Worm (Caenorhabditis elegans) whole organism, young adult: ENCODE measurements around the gene fbxb-71.

Experiments
- B0261.1 ChIP-seq: sonication (generic microtip); optimal IDR thresholded peaks from 2 replicates; lab custom pipeline; 2016; ENCODE audit warnings: mild to moderate bottlenecking, missing genetic modification characterization, moderate library complexity, missing compliant biosample characterization
- B0336.3 ChIP-seq: fragments of 200-800 bp; sonication (Bioruptor generic); IDR thresholded peaks from 2 replicates; pipeline ENCODE4 v1.3.6; 2022; ENCODE audit warnings: missing genetic modification characterization, missing compliant biosample characterization
- C06A6.2 ChIP-seq: fragments of 200-800 bp; sonication (Bioruptor generic); conservative IDR thresholded peaks from 2 replicates; pipeline ENCODE4 v1.3.6; 2022; ENCODE audit warnings: missing genetic modification characterization, missing compliant biosample characterization
- F52B5.7 ChIP-seq: sonication (generic microtip); optimal IDR thresholded peaks from 2 replicates; lab custom pipeline; 2016; ENCODE audit warnings: mild to moderate bottlenecking, missing genetic modification characterization, missing compliant biosample characterization
- K12H6.12 ChIP-seq: fragments of 200-800 bp; sonication (Bioruptor generic); optimal IDR thresholded peaks from 2 replicates; lab custom pipeline; 2018; ENCODE audit warnings: mild to moderate bottlenecking, missing genetic modification characterization, missing compliant biosample characterization
- T07F8.4 ChIP-seq: sonication (generic microtip); optimal IDR thresholded peaks from 2 replicates; lab custom pipeline; 2016; ENCODE audit warnings: mild to moderate bottlenecking, missing genetic modification characterization, moderate library complexity, missing compliant biosample characterization
- Y67H2A.10 ChIP-seq: fragments of 200-800 bp; sonication (Bioruptor generic); conservative IDR thresholded peaks from 2 replicates; pipeline ENCODE4 v1.3.6; 2022; ENCODE audit warnings: missing genetic modification reagents, missing genetic modification characterization, missing compliant biosample characterization
- ama-1 ChIP-seq, 3 experiments: fragments of 150-350 bp in 1 of 3; sonication (generic microtip) in 2 of 3; optimal IDR thresholded peaks; 2 replicates each; lab custom pipeline; 2014 to 2018; ENCODE audit warnings: missing biosample characterization in 2 of 3, missing genetic modification characterization in 2 of 3, missing genetic modification reagents in 2 of 3
- aptf-2 ChIP-seq: fragments of 200-800 bp; sonication (Bioruptor generic); conservative IDR thresholded peaks from 2 replicates; pipeline ENCODE4 v1.3.6; 2022; ENCODE audit warnings: missing genetic modification reagents, missing genetic modification characterization, missing compliant biosample characterization
- athp-1 ChIP-seq: sonication (generic microtip); optimal IDR thresholded peaks from 2 replicates; lab custom pipeline; 2017; ENCODE audit warnings: mild to moderate bottlenecking, missing genetic modification characterization, missing compliant biosample characterization
- attf-6 ChIP-seq: fragments of 200-800 bp; sonication (Bioruptor generic); IDR thresholded peaks from 2 replicates; pipeline ENCODE4 v1.3.6; 2022; ENCODE audit warnings: missing genetic modification reagents, missing genetic modification characterization, missing compliant biosample characterization
- bed-1 ChIP-seq: fragments of 200-800 bp; sonication (Bioruptor generic); IDR thresholded peaks from 2 replicates; pipeline ENCODE4 v1.3.6; 2022; ENCODE audit warnings: missing genetic modification reagents, missing genetic modification characterization, missing compliant biosample characterization
- cebp-1 ChIP-seq, 2 experiments: fragments of 200-800 bp in 1 of 2; sonication (Bioruptor generic) in 1 of 2; sonication (generic microtip) in 1 of 2; IDR thresholded peaks in 1 of 2; optimal IDR thresholded peaks in 1 of 2; 2 replicates each; pipeline versions ENCODE4 v1.3.6 to Lab custom; 2017 to 2022; ENCODE audit warnings: missing compliant biosample characterization in 2 of 2, missing genetic modification characterization in 2 of 2, mild to moderate bottlenecking in 1 of 2, missing genetic modification reagents in 1 of 2, moderate library complexity in 1 of 2
- ceh-40 ChIP-seq: fragments of 200-800 bp; sonication (Bioruptor generic); IDR thresholded peaks from 2 replicates; pipeline ENCODE4 v1.3.6; 2022; ENCODE audit warnings: missing genetic modification characterization, missing compliant biosample characterization
- ceh-58 ChIP-seq: fragments of 200-800 bp; sonication (Bioruptor generic); IDR thresholded peaks from 2 replicates; pipeline ENCODE4 v1.3.6; 2022; ENCODE audit warnings: missing genetic modification characterization, missing compliant biosample characterization
- ceh-91 ChIP-seq: fragments of 200-800 bp; sonication (Bioruptor generic); IDR thresholded peaks from 2 replicates; pipeline ENCODE4 v1.3.6; 2022; ENCODE audit warnings: missing genetic modification reagents, missing genetic modification characterization, missing compliant biosample characterization
- dpl-1 ChIP-seq: fragments of 150-350 bp; optimal IDR thresholded peaks from 2 replicates; lab custom pipeline; 2014; ENCODE audit warnings: missing biosample characterization, missing genetic modification reagents, missing genetic modification characterization
- egrh-3 ChIP-seq: fragments of 200-800 bp; sonication (Bioruptor generic); IDR thresholded peaks from 2 replicates; pipeline ENCODE4 v1.3.6; 2022; ENCODE audit warnings: missing genetic modification reagents, missing genetic modification characterization, missing compliant biosample characterization
- fkh-3 ChIP-seq: sonication (generic microtip); optimal IDR thresholded peaks from 2 replicates; lab custom pipeline; 2016; ENCODE audit warnings: mild to moderate bottlenecking, missing genetic modification characterization, missing compliant biosample characterization
- hmg-1.2 ChIP-seq: fragments of 200-800 bp; sonication (Bioruptor generic); IDR thresholded peaks from 2 replicates; pipeline ENCODE4 v1.3.6; 2022; ENCODE audit warnings: missing genetic modification reagents, missing genetic modification characterization, missing compliant biosample characterization
- let-526 ChIP-seq: fragments of 200-800 bp; sonication (Bioruptor generic); IDR thresholded peaks from 2 replicates; pipeline ENCODE4 v1.3.6; 2022; ENCODE audit warnings: missing genetic modification reagents, missing genetic modification characterization, missing compliant biosample characterization
- lin-54 ChIP-seq: fragments of 200-800 bp; sonication (Bioruptor generic); optimal IDR thresholded peaks from 2 replicates; lab custom pipeline; 2018; ENCODE audit warnings: mild to moderate bottlenecking, missing genetic modification characterization, missing compliant biosample characterization
- lsy-27 ChIP-seq: sonication (generic microtip); optimal IDR thresholded peaks from 2 replicates; lab custom pipeline; 2017; ENCODE audit warnings: missing genetic modification characterization, mild to moderate bottlenecking, missing compliant biosample characterization, antibody characterized with exemption, missing genotype, borderline replicate concordance; ENCODE audit not compliant: insufficient read depth
- madf-10 ChIP-seq: sonication (generic microtip); optimal IDR thresholded peaks from 2 replicates; lab custom pipeline; 2016; ENCODE audit warnings: mild to moderate bottlenecking, missing genetic modification characterization, missing compliant biosample characterization
- madf-3 ChIP-seq: fragments of 200-800 bp; sonication (Bioruptor generic); IDR thresholded peaks from 2 replicates; pipeline ENCODE4 v1.3.6; 2022; ENCODE audit warnings: missing genetic modification reagents, missing genetic modification characterization, missing compliant biosample characterization
- mel-28 ChIP-seq: sonication (generic microtip); optimal IDR thresholded peaks from 2 replicates; lab custom pipeline; 2016; ENCODE audit warnings: borderline replicate concordance, mild to moderate bottlenecking, missing genetic modification characterization, missing compliant biosample characterization
- nhr-120 ChIP-seq: fragments of 200-800 bp; sonication (Bioruptor generic); IDR thresholded peaks from 2 replicates; pipeline ENCODE4 v1.3.6; 2022; ENCODE audit warnings: missing genetic modification characterization, missing compliant biosample characterization
- nhr-179 ChIP-seq: sonication (generic microtip); optimal IDR thresholded peaks from 2 replicates; lab custom pipeline; 2016; ENCODE audit warnings: mild to moderate bottlenecking, missing genetic modification characterization, missing compliant biosample characterization
- rpc-1 ChIP-seq, 2 experiments: fragments of 150-350 bp in 1 of 2; sonication (generic microtip) in 1 of 2; optimal IDR thresholded peaks; 2 replicates each; lab custom pipeline; 2014 to 2018; ENCODE audit warnings: missing biosample characterization in 1 of 2, missing genetic modification characterization in 1 of 2, missing genetic modification reagents in 1 of 2, missing genotype in 1 of 2
- sea-2 ChIP-seq: fragments of 200-800 bp; sonication (Bioruptor generic); IDR thresholded peaks from 2 replicates; pipeline ENCODE4 v1.3.6; 2022; ENCODE audit warnings: missing genetic modification characterization, missing compliant biosample characterization
- snpc-1.1 ChIP-seq: sonication (generic microtip); optimal IDR thresholded peaks from 2 replicates; lab custom pipeline; 2017; ENCODE audit warnings: missing genetic modification characterization, mild to moderate bottlenecking, missing compliant biosample characterization, antibody characterized with exemption, moderate library complexity, missing genotype, missing genetic modification reagents; ENCODE audit not compliant: insufficient read depth
- snpc-1.3 ChIP-seq: sonication (generic microtip); optimal IDR thresholded peaks from 2 replicates; lab custom pipeline; 2017; ENCODE audit warnings: missing genetic modification characterization, mild to moderate bottlenecking, missing compliant biosample characterization, antibody characterized with exemption, moderate library complexity, missing genotype, missing genetic modification reagents; ENCODE audit not compliant: insufficient read depth
- sptf-2 ChIP-seq: fragments of 200-800 bp; sonication (Bioruptor generic); optimal IDR thresholded peaks from 2 replicates; lab custom pipeline; 2018; ENCODE audit warnings: mild to moderate bottlenecking, missing genetic modification characterization, missing compliant biosample characterization
- zfh-2 ChIP-seq: fragments of 200-800 bp; sonication (Bioruptor generic); conservative IDR thresholded peaks from 2 replicates; pipeline ENCODE4 v1.3.6; 2022; ENCODE audit warnings: missing genetic modification reagents, missing genetic modification characterization, missing compliant biosample characterization
- zim-3 ChIP-seq: sonication (generic microtip); optimal IDR thresholded peaks from 2 replicates; lab custom pipeline; 2017; ENCODE audit warnings: mild to moderate bottlenecking, missing genetic modification characterization, moderate library complexity, missing compliant biosample characterization
- ztf-28 ChIP-seq: fragments of 200-800 bp; sonication (Bioruptor generic); IDR thresholded peaks from 2 replicates; pipeline ENCODE4 v1.3.6; 2022; ENCODE audit warnings: missing genetic modification reagents, missing genetic modification characterization, missing compliant biosample characterization
- ztf-3 ChIP-seq: fragments of 200-800 bp; sonication (Bioruptor generic); optimal IDR thresholded peaks from 2 replicates; lab custom pipeline; 2018; ENCODE audit warnings: mild to moderate bottlenecking, missing genetic modification characterization, missing compliant biosample characterization
- ztf-6 ChIP-seq: fragments of 200-800 bp; sonication (Bioruptor generic); IDR thresholded peaks from 2 replicates; pipeline ENCODE4 v1.3.6; 2022; ENCODE audit warnings: missing genetic modification reagents, missing genetic modification characterization, missing compliant biosample characterization

The fbxb-71 gene

DNA sequence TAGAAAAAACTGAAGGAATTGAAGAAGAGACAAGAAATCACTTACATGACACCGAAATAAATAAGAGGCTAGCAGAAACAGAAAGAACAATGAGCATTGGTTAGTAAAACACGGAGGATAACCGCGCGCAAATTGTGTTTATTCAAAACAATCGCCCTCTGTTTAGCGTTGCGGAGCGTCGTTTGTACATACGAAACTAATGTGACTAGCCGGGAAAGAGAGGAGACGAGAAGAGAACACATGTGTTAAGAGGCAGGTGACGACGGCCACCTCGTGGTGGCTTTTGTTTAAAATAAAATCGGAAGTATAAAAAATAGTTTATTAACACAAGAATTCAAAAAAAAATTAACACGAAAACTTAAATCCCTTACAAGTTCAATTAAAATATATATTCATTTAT, 16.9 kb upstream of the fbxb-71 start, which contains the start of gene F40F4.7 (continued):
- TF ChIP-seq snpc-1.1 (tag; lab: Kevin White, UChicago) (no peak), B0336.3 (GFP tag; lab: Robert Waterston, UW) (no peak), rpc-1 (optimal IDR thresholded peaks at IDR 0.05; lab: Kevin White, UChicago) (no peak), rpc-1 (tag; optimal IDR thresholded peaks at IDR 0.05; lab: Kevin White, UChicago) (no peak), ztf-3 (GFP tag; lab: Kevin White, UChicago) (no peak), ztf-6 (GFP tag; lab: Robert Waterston, UW) (no peak), mel-28 (tag; lab: Kevin White, UChicago) (no peak), attf-6 (GFP tag; lab: Robert Waterston, UW) (no peak), ceh-58 (GFP tag; lab: Robert Waterston, UW) (no peak), hmg-1.2 (GFP tag; lab: Robert Waterston, UW) (0 out of 2 replicates have a peak, but pooled peaks have one; percentile 7), ztf-28 (GFP tag; lab: Robert Waterston, UW) (no peak), T07F8.4 (no peak), sptf-2 (GFP tag; lab: Kevin White, UChicago) (no peak), snpc-1.3 (tag; lab: Kevin White, UChicago) (no peak), sea-2 (GFP tag; lab: Robert Waterston, UW) (no peak), madf-3 (GFP tag; lab: Robert Waterston, UW) (no peak), ceh-91 (GFP tag; lab: Robert Waterston, UW) (no peak), madf-10 (tag; lab: Kevin White, UChicago) (peak; percentile 3), zim-3 (tag; lab: Kevin White, UChicago) (no peak), cebp-1 (GFP tag; IDR thresholded peaks at IDR 0.05; lab: Robert Waterston, UW) (no peak), cebp-1 (tag; optimal IDR thresholded peaks at IDR 0.05; lab: Kevin White, UChicago) (peak; percentile 61), B0261.1 (tag; lab: Kevin White, UChicago) (no peak), egrh-3 (no peak), nhr-179 (tag; lab: Kevin White, UChicago) (no peak), let-526 (no peak), C06A6.2 (no peak), lsy-27 (tag; lab: Kevin White, UChicago) (no peak), athp-1 (tag; lab: Kevin White, UChicago) (no peak), lin-54 (GFP tag; lab: Kevin White, UChicago) (peak; percentile 3), F52B5.7 (tag; lab: Kevin White, UChicago) (no peak), ceh-40 (no peak), ama-1 (optimal IDR thresholded peaks at IDR 0.05; lab: Kevin White, UChicago) (no peak), ama-1 (GFP tag; optimal IDR thresholded peaks at IDR 0.05; lab: Kevin White, UChicago) (no peak), K12H6.12 (tag; lab: Kevin White, UChicago) (no peak), aptf-2 (GFP tag; lab: Robert Waterston, UW) (no peak), dpl-1 (GFP tag; lab: Kevin White, UChicago) (no peak), nhr-120 (GFP tag; lab: Robert Waterston, UW) (no peak), zfh-2 (GFP tag; lab: Robert Waterston, UW) (no peak), Y67H2A.10 (GFP tag; lab: Robert Waterston, UW) (no peak), fkh-3 (tag; lab: Kevin White, UChicago) (no peak)

DNA sequence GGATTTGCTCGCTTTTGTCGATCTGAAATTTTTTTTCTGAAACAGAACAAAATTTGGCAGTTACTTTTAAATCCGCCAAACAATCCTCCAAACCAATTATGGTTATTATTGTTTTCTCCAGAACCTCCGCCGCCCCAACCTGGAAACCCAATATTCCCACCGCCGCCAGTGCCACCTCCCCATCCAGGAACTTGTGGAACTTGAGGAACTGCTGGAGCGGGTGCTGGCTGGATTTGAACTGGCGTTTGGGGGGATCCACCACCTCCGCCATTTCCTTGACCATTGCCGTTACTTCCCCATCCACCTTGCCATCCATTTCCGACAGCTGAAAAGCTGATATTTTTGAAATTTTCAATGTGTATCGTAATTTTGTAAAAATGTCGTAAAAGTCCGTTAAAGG, 14.9 kb upstream of the fbxb-71 start:
- TF ChIP-seq bed-1 (GFP tag; lab: Robert Waterston, UW) = no peak
- no peak for TF ChIP-seq ceh-40
- TF ChIP-seq zfh-2 (GFP tag; lab: Robert Waterston, UW) = peak; percentile 67
